Worm (Caenorhabditis elegans) whole organism, L4 larva: ENCODE results near the gene hlh-13.
A peak's percentile ranks its signal among the peaks of the same experiment; 100 is the strongest.

Experiments
- F44E2.7 ChIP-seq: fragments of 200-800 bp; sonication (Bioruptor generic); IDR thresholded peaks from 2 replicates; pipeline ENCODE4 v2.1.2; 2022; ENCODE audit warnings: missing genetic modification characterization, missing compliant biosample characterization
- T20F7.1 ChIP-seq: fragments of 200-800 bp; sonication (Bioruptor generic); optimal IDR thresholded peaks from 2 replicates; lab custom pipeline; 2018; ENCODE audit warnings: mild to moderate bottlenecking, missing genetic modification characterization, missing compliant biosample characterization
- T26A8.4 ChIP-seq: fragments of 200-800 bp; sonication (Bioruptor generic); IDR thresholded peaks from 2 replicates; pipeline ENCODE4 v1.3.6; 2022; ENCODE audit warnings: missing genetic modification characterization, missing compliant biosample characterization
- Y105C5A.15 ChIP-seq: fragments of 200-800 bp; sonication (Bioruptor generic); IDR thresholded peaks from 2 replicates; pipeline ENCODE4 v1.3.6; 2022; ENCODE audit warnings: missing genetic modification characterization, missing compliant biosample characterization
- Y75B8A.6 ChIP-seq: fragments of 200-800 bp; sonication (Bioruptor generic); IDR thresholded peaks from 2 replicates; pipeline ENCODE4 v1.3.6; 2022; ENCODE audit warnings: missing genetic modification reagents, missing genetic modification characterization, missing compliant biosample characterization
- ZK546.5 ChIP-seq, 2 experiments: sonication (generic microtip); optimal IDR thresholded peaks; 2 replicates each; lab custom pipeline; 2017; ENCODE audit warnings: missing biosample characterization in 2 of 2, missing genetic modification characterization in 2 of 2
- ama-1 ChIP-seq: fragments of 150-350 bp; optimal IDR thresholded peaks from 2 replicates; lab custom pipeline; 2014; ENCODE audit warnings: inconsistent platforms, mixed read lengths
- ceh-32 ChIP-seq: sonication (generic microtip); optimal IDR thresholded peaks from 2 replicates; lab custom pipeline; 2016; ENCODE audit warnings: mild to moderate bottlenecking, missing genetic modification characterization, missing compliant biosample characterization; ENCODE audit not compliant: poor library complexity
- ctbp-1 ChIP-seq: fragments of 200-800 bp; sonication (Bioruptor generic); IDR thresholded peaks from 2 replicates; pipeline ENCODE4 v1.3.6; 2022; ENCODE audit warnings: missing genetic modification reagents, missing genetic modification characterization, missing compliant biosample characterization
- daf-19 ChIP-seq: fragments of 200-800 bp; sonication (Bioruptor generic); conservative IDR thresholded peaks from 2 replicates; pipeline ENCODE4 v1.3.6; 2022; ENCODE audit warnings: missing genetic modification characterization, missing compliant biosample characterization
- dmd-6 ChIP-seq: fragments of 200-800 bp; sonication (Bioruptor generic); IDR thresholded peaks from 2 replicates; pipeline ENCODE4 v1.3.6; 2022; ENCODE audit warnings: missing genetic modification reagents, missing genetic modification characterization, missing compliant biosample characterization
- dmd-8 ChIP-seq: fragments of 200-800 bp; sonication (Bioruptor generic); IDR thresholded peaks from 2 replicates; pipeline ENCODE4 v1.3.6; 2022; ENCODE audit warnings: missing genetic modification characterization, missing compliant biosample characterization
- dpl-1 ChIP-seq: fragments of 150-350 bp; optimal IDR thresholded peaks from 2 replicates; lab custom pipeline; 2014; ENCODE audit warnings: missing biosample characterization, missing genetic modification reagents, missing genetic modification characterization
- dve-1 ChIP-seq: sonication (generic microtip); optimal IDR thresholded peaks from 2 replicates; lab custom pipeline; 2017; ENCODE audit warnings: antibody characterized with exemption, mild to moderate bottlenecking, missing genetic modification characterization, missing compliant biosample characterization; ENCODE audit not compliant: insufficient read depth
- egl-27 ChIP-seq: sonication (generic microtip); optimal IDR thresholded peaks from 3 replicates; lab custom pipeline; 2017; ENCODE audit warnings: missing biosample characterization, missing genetic modification reagents, missing genetic modification characterization
- egl-43 ChIP-seq: fragments of 200-800 bp; sonication (Bioruptor generic); IDR thresholded peaks from 2 replicates; pipeline ENCODE4 v1.3.6; 2022; ENCODE audit warnings: missing genetic modification reagents, missing genetic modification characterization, missing compliant biosample characterization
- hlh-11 ChIP-seq: fragments of 200-800 bp; sonication (Bioruptor generic); optimal IDR thresholded peaks from 2 replicates; lab custom pipeline; 2018; ENCODE audit warnings: mild to moderate bottlenecking, missing genetic modification characterization, missing compliant biosample characterization
- hmg-1.1 ChIP-seq: fragments of 200-800 bp; sonication (Bioruptor generic); IDR thresholded peaks from 2 replicates; pipeline ENCODE4 v1.3.6; 2022; ENCODE audit warnings: missing genetic modification reagents, missing genetic modification characterization, missing compliant biosample characterization
- jun-1 ChIP-seq: fragments of 150-350 bp; optimal IDR thresholded peaks from 2 replicates; lab custom pipeline; 2014; ENCODE audit warnings: missing biosample characterization, missing genetic modification reagents, missing genetic modification characterization
- lim-7 ChIP-seq: fragments of 200-800 bp; sonication (Bioruptor generic); IDR thresholded peaks from 2 replicates; pipeline ENCODE4 v1.3.6; 2022; ENCODE audit warnings: missing genetic modification characterization, missing compliant biosample characterization
- lin-1 ChIP-seq: fragments of 200-800 bp; sonication (Bioruptor generic); IDR thresholded peaks from 2 replicates; pipeline ENCODE4 v1.3.6; 2022; ENCODE audit warnings: missing genetic modification reagents, missing genetic modification characterization, missing compliant biosample characterization
- lin-29 ChIP-seq: fragments of 200-800 bp; sonication (Bioruptor generic); IDR thresholded peaks from 2 replicates; pipeline ENCODE4 v1.3.6; 2022; ENCODE audit warnings: missing genetic modification reagents, missing genetic modification characterization, missing compliant biosample characterization
- lir-3 ChIP-seq: sonication (generic microtip); optimal IDR thresholded peaks from 2 replicates; lab custom pipeline; 2016; ENCODE audit warnings: mild to moderate bottlenecking, missing genetic modification characterization, missing compliant biosample characterization
- lsy-2 ChIP-seq, 2 experiments: fragments of 150-350 bp in 1 of 2; sonication (generic microtip) in 1 of 2; optimal IDR thresholded peaks; 2 replicates each; lab custom pipeline; 2014 to 2017; ENCODE audit warnings: missing biosample characterization in 2 of 2, missing genetic modification characterization in 2 of 2
- mep-1 ChIP-seq: fragments of 150-350 bp; sonication (generic microtip); optimal IDR thresholded peaks from 3 replicates; lab custom pipeline; 2014; ENCODE audit warnings: missing biosample characterization, missing genetic modification characterization
- mes-2 ChIP-seq: sonication (generic microtip); optimal IDR thresholded peaks from 2 replicates; lab custom pipeline; 2016; ENCODE audit warnings: missing genotype, mild to moderate bottlenecking, missing genetic modification characterization, missing compliant biosample characterization; ENCODE audit not compliant: poor library complexity, severe bottlenecking
- mxl-3 ChIP-seq: fragments of 200-800 bp; sonication (Bioruptor generic); optimal IDR thresholded peaks from 2 replicates; lab custom pipeline; 2018; ENCODE audit warnings: mild to moderate bottlenecking, missing genetic modification characterization, missing compliant biosample characterization
- nhr-11 ChIP-seq: fragments of 150-350 bp; optimal IDR thresholded peaks from 2 replicates; lab custom pipeline; 2014; ENCODE audit warnings: missing biosample characterization, missing genetic modification characterization
- nhr-25 ChIP-seq: sonication (generic microtip); optimal IDR thresholded peaks from 2 replicates; lab custom pipeline; 2017; ENCODE audit warnings: missing genetic modification characterization, mild to moderate bottlenecking, missing compliant biosample characterization, antibody characterized with exemption, moderate library complexity, borderline replicate concordance; ENCODE audit not compliant: insufficient read depth
- nhr-28 ChIP-seq: fragments of 150-350 bp; optimal IDR thresholded peaks from 2 replicates; lab custom pipeline; 2014; ENCODE audit warnings: missing biosample characterization, missing genetic modification characterization
- nhr-42 ChIP-seq: fragments of 200-800 bp; sonication (Bioruptor generic); IDR thresholded peaks from 2 replicates; pipeline ENCODE4 v1.3.6; 2022; ENCODE audit warnings: missing genetic modification characterization, missing compliant biosample characterization
- nhr-48 ChIP-seq: sonication (generic microtip); optimal IDR thresholded peaks from 2 replicates; lab custom pipeline; 2016; ENCODE audit warnings: mild to moderate bottlenecking, missing genetic modification characterization, missing compliant biosample characterization
- nhr-76 ChIP-seq: fragments of 150-350 bp; optimal IDR thresholded peaks from 2 replicates; lab custom pipeline; 2014; ENCODE audit warnings: missing biosample characterization, missing genetic modification characterization
- pha-4 ChIP-seq, 2 experiments: fragments of 150-350 bp in 1 of 2; fragments of 200-800 bp in 1 of 2; sonication (Bioruptor generic) in 1 of 2; IDR thresholded peaks in 1 of 2; optimal IDR thresholded peaks in 1 of 2; 2 replicates each; pipeline versions ENCODE4 v1.3.6 to Lab custom; 2014 to 2022; ENCODE audit warnings: missing genetic modification characterization in 2 of 2, missing genetic modification reagents in 2 of 2, missing biosample characterization in 1 of 2, missing compliant biosample characterization in 1 of 2
- php-3 ChIP-seq: fragments of 200-800 bp; sonication (Bioruptor generic); IDR thresholded peaks from 2 replicates; pipeline ENCODE4 v1.3.6; 2022; ENCODE audit warnings: missing genetic modification reagents, missing genetic modification characterization, missing compliant biosample characterization
- pqm-1 ChIP-seq: sonication (generic microtip); optimal IDR thresholded peaks from 2 replicates; lab custom pipeline; 2017; ENCODE audit warnings: missing biosample characterization, missing genetic modification characterization
- set-16 ChIP-seq: fragments of 200-800 bp; sonication (Bioruptor generic); IDR thresholded peaks from 2 replicates; pipeline ENCODE4 v1.3.6; 2022; ENCODE audit warnings: missing genetic modification reagents, missing genetic modification characterization, missing compliant biosample characterization
- snpc-1.2 ChIP-seq: fragments of 200-800 bp; sonication (Bioruptor generic); IDR thresholded peaks from 2 replicates; pipeline ENCODE4 v1.3.6; 2022; ENCODE audit warnings: missing genetic modification reagents, missing genetic modification characterization, missing compliant biosample characterization
- spr-1 ChIP-seq: sonication (generic microtip); optimal IDR thresholded peaks from 2 replicates; lab custom pipeline; 2016; ENCODE audit warnings: mild to moderate bottlenecking, missing genetic modification characterization, missing compliant biosample characterization
- tag-97 ChIP-seq: fragments of 200-800 bp; sonication (Bioruptor generic); IDR thresholded peaks from 2 replicates; pipeline ENCODE4 v1.3.6; 2022; ENCODE audit warnings: missing genetic modification characterization, missing compliant biosample characterization
- unc-39 ChIP-seq: sonication (generic microtip); optimal IDR thresholded peaks from 2 replicates; lab custom pipeline; 2017; ENCODE audit warnings: missing biosample characterization, missing genetic modification characterization
- unc-62 ChIP-seq, 3 experiments: fragments of 150-350 bp in 1 of 3; sonication (generic microtip); optimal IDR thresholded peaks in 2 of 3; peaks in 1 of 3; 1 replicate in 1 of 3; 2 replicates in 2 of 3; lab custom pipeline; 2014 to 2017; ENCODE audit warnings: missing biosample characterization in 3 of 3, missing genetic modification characterization in 3 of 3, missing genetic modification reagents in 3 of 3, missing genotype in 1 of 3
- vab-7 ChIP-seq: fragments of 200-800 bp; sonication (Bioruptor generic); IDR thresholded peaks from 2 replicates; pipeline ENCODE4 v1.3.6; 2022; ENCODE audit warnings: missing genetic modification reagents, missing genetic modification characterization, missing compliant biosample characterization
- zag-1 ChIP-seq: fragments of 150-350 bp; optimal IDR thresholded peaks from 2 replicates; lab custom pipeline; 2014; ENCODE audit warnings: missing biosample characterization, missing genetic modification characterization
- zfp-3 ChIP-seq: fragments of 200-800 bp; sonication (Bioruptor generic); conservative IDR thresholded peaks from 2 replicates; pipeline ENCODE4 v1.3.6; 2022; ENCODE audit warnings: missing genetic modification reagents, missing genetic modification characterization, missing compliant biosample characterization
- ztf-7 ChIP-seq: fragments of 150-350 bp; optimal IDR thresholded peaks from 2 replicates; lab custom pipeline; 2014; ENCODE audit warnings: missing biosample characterization, missing genetic modification characterization

Gene hlh-13

ce11 chrX:4222200-4222599 is 26.8 kb upstream of the hlh-13 start:
- TF ChIP-seq lsy-2 (tag; optimal IDR thresholded peaks at IDR 0.05; lab: Kevin White, UChicago): peak in 1 of 2 experiments; percentile 62
- no peak for TF ChIP-seq tag-97 (GFP tag; lab: Robert Waterston, UW)
- peak; percentile 44 for TF ChIP-seq nhr-11
- peak; percentile 15 for TF ChIP-seq mep-1 (tag; lab: Kevin White, UChicago)

- TF ChIP-seq lin-1 (GFP tag; lab: Robert Waterston, UW) (no peak; the same call in 1 of the 2 replicates), zag-1 (tag; lab: Kevin White, UChicago) (peak; percentile 68), nhr-28 (tag; lab: Kevin White, UChicago) (peak; percentile 77), pha-4 (GFP tag; IDR thresholded peaks at IDR 0.05; lab: Robert Waterston, UW) (peak; percentile 86), pha-4 (tag; optimal IDR thresholded peaks at IDR 0.05; lab: Kevin White, UChicago) (no peak), spr-1 (tag; lab: Kevin White, UChicago) (peak; percentile 85), php-3 (peak; percentile 83), lin-29 (GFP tag; lab: Robert Waterston, UW) (peak; percentile 13; the same call in 1 of the 2 replicates), Y75B8A.6 (GFP tag; lab: Robert Waterston, UW) (no peak), hlh-11 (peak; percentile 95), T20F7.1 (GFP tag; lab: Kevin White, UChicago) (peak; percentile 25), nhr-48 (tag; lab: Kevin White, UChicago) (peak; percentile 88), Y105C5A.15 (GFP tag; lab: Robert Waterston, UW) (no peak), lsy-2 (tag; optimal IDR thresholded peaks at IDR 0.05; lab: Kevin White, UChicago) (peak; percentile 71 to 79), T26A8.4 (GFP tag; lab: Robert Waterston, UW) (peak; percentile 92), mxl-3 (peak; percentile 74), ctbp-1 (GFP tag; lab: Robert Waterston, UW) (peak; percentile 86), dve-1 (tag; lab: Kevin White, UChicago) (peak; percentile 74), dmd-6 (peak; percentile 71), lir-3 (peak; percentile 44), set-16 (GFP tag; lab: Robert Waterston, UW) (peak; percentile 75), nhr-76 (tag; lab: Kevin White, UChicago) (no peak), egl-43 (GFP tag; lab: Robert Waterston, UW) (peak; percentile 84), unc-39 (no peak), nhr-11 (peak; percentile 17), zfp-3 (no peak), dpl-1 (GFP tag; lab: Kevin White, UChicago) (peak; percentile 10), nhr-25 (tag; lab: Kevin White, UChicago) (peak; percentile 81), daf-19 (GFP tag; lab: Robert Waterston, UW) (0 out of 2 replicates have a peak, but pooled peaks have one; percentile 15), unc-62 (GFP tag; optimal IDR thresholded peaks at IDR 0.05 in 1 of 2; lab: Kevin White, UChicago) (peak in 1 of 2 experiments; percentile 100), unc-62 (tag; optimal IDR thresholded peaks at IDR 0.05; lab: Kevin White, UChicago) (no peak), dmd-8 (GFP tag; lab: Robert Waterston, UW) (peak; percentile 66; the same call in 1 of the 2 replicates), mes-2 (tag; lab: Kevin White, UChicago) (peak; percentile 46), ZK546.5 (tag; optimal IDR thresholded peaks at IDR 0.05; lab: Kevin White, UChicago) (no peak), egl-27 (no peak), jun-1 (peak; percentile 32), nhr-42 (peak; percentile 57), lim-7 (GFP tag; lab: Robert Waterston, UW) (0 out of 2 replicates have a peak, but pooled peaks have one; percentile 52), vab-7 (GFP tag; lab: Robert Waterston, UW) (no peak), pqm-1 (tag; lab: Kevin White, UChicago) (no peak), hmg-1.1 (peak; percentile 98), ztf-7 (tag; lab: Kevin White, UChicago) (peak; percentile 88), F44E2.7 (GFP tag; lab: Robert Waterston, UW) (0 out of 2 replicates have a peak, but pooled peaks have one; percentile 29), snpc-1.2 (no peak), ama-1 (lab: Kevin White, UChicago) (peak; percentile 96), ceh-32 (tag; lab: Kevin White, UChicago) (peak; percentile 62)
Measured at ce11 chrX:4222779-4223387, 26.2 kb upstream of the hlh-13 start.
